Fruit fly (Drosophila melanogaster) whole organism, pupa: Measurements from ENCODE around the gene CG9107.

ENCODE experiments used
- CG14655 ChIP-seq: fragments of 200-800 bp; sonication (Bioruptor generic); optimal IDR thresholded peaks from 3 replicates; lab custom pipeline; 2017; ENCODE audit warnings: mild to moderate bottlenecking, missing biosample characterization, missing genetic modification reagents, missing genetic modification characterization
- CG15710 ChIP-seq: fragments of 200-800 bp; sonication (Bioruptor generic); optimal IDR thresholded peaks from 2 replicates; lab custom pipeline; 2018; ENCODE audit warnings: missing biosample characterization, mild to moderate bottlenecking, missing genetic modification characterization, moderate library complexity
- CG32121 ChIP-seq: fragments of 200-800 bp; sonication (Bioruptor generic); IDR thresholded peaks from 2 replicates; pipeline ENCODE4 v1.3.6; 2022; ENCODE audit warnings: missing biosample characterization, missing genetic modification characterization
- CG34367 ChIP-seq: fragments of 200-800 bp; sonication (Bioruptor generic); optimal IDR thresholded peaks from 2 replicates; lab custom pipeline; 2018; ENCODE audit warnings: missing biosample characterization, mild to moderate bottlenecking, missing genetic modification characterization
- CG4496 ChIP-seq: fragments of 200-800 bp; sonication (Bioruptor generic); IDR thresholded peaks from 3 replicates; pipeline ENCODE4 v1.3.6; 2022; ENCODE audit warnings: missing biosample characterization, missing genetic modification characterization
- CG8301 ChIP-seq: fragments of 200-800 bp; sonication (Bioruptor generic); optimal IDR thresholded peaks from 2 replicates; lab custom pipeline; 2018; ENCODE audit warnings: missing biosample characterization, mild to moderate bottlenecking, missing genetic modification characterization
- CG9948 ChIP-seq: fragments of 200-800 bp; sonication (Bioruptor generic); optimal IDR thresholded peaks from 2 replicates; lab custom pipeline; 2018; ENCODE audit warnings: missing biosample characterization, mild to moderate bottlenecking, missing genetic modification characterization, moderate library complexity
- EcR ChIP-seq: fragments of 200-800 bp; sonication (Bioruptor generic); optimal IDR thresholded peaks from 3 replicates; lab custom pipeline; 2019; ENCODE audit warnings: missing biosample characterization, missing genetic modification characterization, mild to moderate bottlenecking, moderate library complexity, missing genetic modification reagents
- Ets98B ChIP-seq: fragments of 200-800 bp; sonication (Bioruptor generic); IDR thresholded peaks from 2 replicates; pipeline ENCODE4 v1.3.6; 2022; ENCODE audit warnings: missing biosample characterization, missing genetic modification characterization
- Pif1A ChIP-seq: fragments of 200-800 bp; sonication (Bioruptor generic); optimal IDR thresholded peaks from 3 replicates; lab custom pipeline; 2016; ENCODE audit warnings: missing biosample characterization, missing genetic modification characterization
- Snoo ChIP-seq: fragments of 200-800 bp; sonication (Bioruptor generic); optimal IDR thresholded peaks from 3 replicates; lab custom pipeline; 2017; ENCODE audit warnings: missing biosample characterization, mild to moderate bottlenecking, missing genetic modification characterization, inconsistent platforms
- fd96Ca ChIP-seq: fragments of 200-800 bp; sonication (Bioruptor generic); IDR thresholded peaks from 3 replicates; pipeline ENCODE4 v1.3.6; 2022; ENCODE audit warnings: missing biosample characterization, missing genetic modification characterization
- rn ChIP-seq: fragments of 200-800 bp; sonication (Bioruptor generic); IDR thresholded peaks from 2 replicates; pipeline ENCODE4 v1.3.6; 2022; ENCODE audit warnings: missing biosample characterization, missing genetic modification characterization

- TF ChIP-seq Snoo (tag; lab: Kevin White, UChicago) (no peak), CG15710 (tag; lab: Kevin White, UChicago) (no peak), Ets98B (GFP tag; lab: Robert Waterston, UW) (peak; percentile 18; the same call in 1 of the 2 replicates), rn (GFP tag; lab: Robert Waterston, UW) (no peak), CG8301 (tag; lab: Kevin White, UChicago) (no peak), CG14655 (GFP tag; lab: Kevin White, UChicago) (no peak), Pif1A (GFP tag; lab: Kevin White, UChicago) (no peak), CG32121 (GFP tag; lab: Robert Waterston, UW) (no peak), CG9948 (tag; lab: Kevin White, UChicago) (no peak), EcR (GFP tag; lab: Kevin White, UChicago) (no peak), CG4496 (GFP tag; lab: Robert Waterston, UW) (0 out of 3 replicates have a peak, but pooled peaks have one; percentile 19), CG34367 (tag; lab: Kevin White, UChicago) (no peak), fd96Ca (GFP tag; lab: Robert Waterston, UW) (no peak)
These were observed 44.4 kb upstream of the CG9107 start, which contains the start of the genes CG9150 and Pfdn1 for dm6 chr2L:6068544-6069251.
